Worm (Caenorhabditis elegans) whole organism, L4/young adult: ENCODE data around the gene gck-2.

ENCODE experiments used
- dao-5 ChIP-seq: sonication (generic microtip); optimal IDR thresholded peaks from 2 replicates; lab custom pipeline; 2016; ENCODE audit warnings: missing genotype, missing genetic modification characterization, moderate library complexity, missing compliant biosample characterization
- him-1 ChIP-seq: sonication (generic microtip); optimal IDR thresholded peaks from 2 replicates; lab custom pipeline; 2016; ENCODE audit warnings: missing genotype, missing genetic modification reagents, missing genetic modification characterization, missing compliant biosample characterization

DNA sequence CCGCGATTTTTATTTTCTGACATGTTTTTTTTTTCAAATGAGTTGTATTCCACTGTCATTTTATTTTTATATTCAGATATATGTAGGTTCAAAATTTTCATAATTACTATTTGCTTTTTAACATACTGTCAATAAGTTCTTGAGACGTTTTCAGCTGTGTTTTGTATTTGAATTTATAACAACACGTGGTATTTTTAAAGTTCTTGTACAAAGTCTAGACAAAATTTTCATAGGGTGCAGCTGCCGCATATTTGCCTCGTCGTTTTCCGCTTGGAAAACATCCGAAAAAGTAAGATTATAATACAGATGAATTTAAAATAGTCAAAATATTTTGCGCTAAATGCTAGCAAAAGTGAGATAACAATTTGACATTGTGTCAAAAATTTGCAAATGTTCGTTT is 36.3 kb upstream of the gck-2 start, which contains the start of gene dmsr-15:
- TF ChIP-seq him-1 (tag; lab: Kevin White, UChicago) (no peak), dao-5 (tag; lab: Kevin White, UChicago) (no peak)
